Fruit fly (Drosophila melanogaster) whole organism: ENCODE measurements around the gene Lrp4.

Experiments
- CG8478 ChIP-seq: fragments of >200 bp; optimal IDR thresholded peaks from 2 replicates; lab custom pipeline; 2018; ENCODE audit warnings: inconsistent platforms
- Dll ChIP-seq: fragments of >200 bp; optimal IDR thresholded peaks from 2 replicates; lab custom pipeline; 2017
- EcR ChIP-seq, 2 experiments: fragments of >200 bp; optimal IDR thresholded peaks; 2 replicates each; lab custom pipeline; 2017; ENCODE audit warnings: missing biosample characterization in 2 of 2, missing genetic modification characterization in 2 of 2, missing genetic modification reagents in 2 of 2
- usp ChIP-seq: fragments of >200 bp; optimal IDR thresholded peaks from 2 replicates; lab custom pipeline; 2017; ENCODE audit warnings: missing biosample characterization, missing genetic modification characterization, mixed read lengths

DNA sequence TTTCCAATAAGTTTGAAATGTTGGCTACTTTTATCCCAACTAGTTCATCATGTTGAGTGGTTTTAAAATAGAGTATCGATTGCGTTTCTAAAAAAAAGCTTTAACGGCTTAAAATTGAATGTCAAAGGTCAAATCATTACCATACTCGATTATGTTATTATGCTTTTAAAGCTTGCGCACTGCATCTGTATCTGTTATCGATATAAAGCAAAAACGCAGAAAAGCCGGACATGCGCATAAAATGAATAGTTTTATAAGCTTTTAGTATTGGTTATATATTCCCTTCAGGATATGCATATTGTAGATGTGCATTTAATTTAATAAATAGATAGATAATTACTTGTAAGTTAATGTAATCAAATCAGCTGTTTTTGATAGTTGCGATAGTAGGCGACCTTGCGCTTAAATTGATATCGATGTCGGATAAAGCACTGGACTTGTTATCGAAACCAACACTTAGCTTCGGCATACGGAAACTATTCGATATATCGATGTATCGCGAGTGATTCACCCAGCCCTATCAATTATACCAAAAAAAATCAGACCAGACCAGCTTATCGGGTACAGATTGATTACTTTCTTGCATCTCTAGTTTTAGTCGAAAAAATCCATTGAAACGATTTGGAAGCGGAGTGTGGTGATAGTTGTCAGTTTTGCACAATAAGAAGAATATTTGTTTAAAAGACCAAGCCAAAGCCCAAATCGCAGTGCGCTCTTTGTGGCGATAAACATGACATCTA lies 18.9 kb upstream of the Lrp4 start, which contains the start of gene shi:
- TF ChIP-seq EcR (GFP tag; optimal IDR thresholded peaks at IDR 0.05; lab: Kevin White, UChicago): no peak
- TF ChIP-seq Dll: no peak
- no peak for TF ChIP-seq CG8478
- TF ChIP-seq usp (GFP tag; lab: Kevin White, UChicago): no peak
